Worm (Caenorhabditis elegans): ENCODE results near the gene inpp-1.

The inpp-1 gene

DNA sequence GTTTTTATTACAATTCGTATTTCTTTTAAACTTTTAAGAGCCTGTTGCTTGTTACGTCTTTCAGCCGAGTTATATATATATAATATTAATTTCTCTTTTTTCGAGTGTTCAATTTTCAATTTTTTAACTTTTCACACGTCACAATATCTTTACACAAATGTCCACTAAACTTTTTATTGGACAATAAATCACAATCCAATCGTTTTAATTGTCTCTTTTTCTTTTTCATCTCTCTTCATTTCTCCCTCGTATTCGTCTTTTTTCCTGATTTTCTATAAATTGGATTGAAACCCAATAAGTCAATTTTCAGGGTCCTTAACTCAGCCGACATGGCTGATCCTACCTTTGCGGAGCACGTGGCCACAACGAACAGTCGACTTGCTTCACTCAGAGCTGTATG lies 38.4 kb upstream of the inpp-1 start, which contains the start of gene miz-1:
Gene miz-1, plus strand, starts transcription at position 301 of the 400 bp plus-strand sequence.
- TF ChIP-seq nhr-76 (tag; optimal IDR thresholded peaks at IDR 0.05), result no peak
- no peak for TF ChIP-seq hlh-1 (tag; optimal IDR thresholded peaks at IDR 0.05)
- TF ChIP-seq mep-1 (tag; optimal IDR thresholded peaks at IDR 0.05), result no peak
- TF ChIP-seq elt-3 (tag; optimal IDR thresholded peaks at IDR 0.05), result no peak

- peak; percentile 85 for TF ChIP-seq pha-4 (tag; optimal IDR thresholded peaks at IDR 0.05)
- TF ChIP-seq cnd-1 (tag; optimal IDR thresholded peaks at IDR 0.05), result no peak
- TF ChIP-seq M03D4.4 (tag; optimal IDR thresholded peaks at IDR 0.05), result no peak
- TF ChIP-seq mab-5 (tag; optimal IDR thresholded peaks at IDR 0.05), result no peak
- no peak for TF ChIP-seq nhr-12 (tag; optimal IDR thresholded peaks at IDR 0.05)
- TF ChIP-seq flh-1 (GFP tag; optimal IDR thresholded peaks at IDR 0.05), result no peak
- no peak for TF ChIP-seq mls-2 (tag; optimal IDR thresholded peaks at IDR 0.05)
- no peak for TF ChIP-seq unc-62 (GFP tag; optimal IDR thresholded peaks at IDR 0.05)
- TF ChIP-seq ham-2 (GFP tag; optimal IDR thresholded peaks at IDR 0.05), result no peak
These were observed 37.7 kb upstream of the inpp-1 start for ce11 chrIV:10811388-10811787.

DNA sequence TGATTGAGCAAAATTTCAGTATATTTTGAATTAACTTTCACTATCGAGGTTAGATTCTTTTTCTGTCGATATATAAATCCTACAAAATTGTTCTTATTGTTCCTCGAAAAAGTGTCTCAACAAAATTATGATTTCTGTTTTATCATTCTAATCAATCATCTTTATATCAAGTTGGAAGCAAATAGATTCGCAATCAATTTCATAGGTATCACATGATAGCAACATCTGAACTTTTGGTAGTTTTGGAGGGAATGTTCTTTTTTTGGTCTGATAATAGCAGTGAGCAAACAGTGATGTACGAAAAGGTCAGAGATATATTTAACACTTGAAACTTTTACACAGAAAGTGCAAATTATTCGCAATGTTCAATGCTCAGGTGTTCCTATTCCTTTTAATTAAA lies 37.1 kb upstream of the inpp-1 start:
- TF ChIP-seq unc-62 (GFP tag; optimal IDR thresholded peaks at IDR 0.05) (no peak), ham-2 (GFP tag; optimal IDR thresholded peaks at IDR 0.05) (no peak), M03D4.4 (tag; optimal IDR thresholded peaks at IDR 0.05) (no peak), ceh-83 (GFP tag; optimal IDR thresholded peaks at IDR 0.05) (no peak), bed-3 (GFP tag; optimal IDR thresholded peaks at IDR 0.05) (no peak), blmp-1 (tag; optimal IDR thresholded peaks at IDR 0.05) (no peak), elt-1 (tag; optimal IDR thresholded peaks at IDR 0.05; ENCODE audit: borderline replicate concordance, insufficient read depth) (no peak)

ce11 chrIV:10803973-10804372 lies 30.3 kb upstream of the inpp-1 start:
- TF ChIP-seq ham-2 (GFP tag; optimal IDR thresholded peaks at IDR 0.05) (no peak), elt-3 (tag; optimal IDR thresholded peaks at IDR 0.05) (no peak), M03D4.4 (tag; optimal IDR thresholded peaks at IDR 0.05) (no peak), elt-1 (tag; optimal IDR thresholded peaks at IDR 0.05; ENCODE audit: borderline replicate concordance, insufficient read depth) (no peak), unc-120 (tag; optimal IDR thresholded peaks at IDR 0.05; ENCODE audit: poor library complexity, severe bottlenecking) (no peak), flh-1 (GFP tag; optimal IDR thresholded peaks at IDR 0.05) (no peak), hlh-1 (tag; optimal IDR thresholded peaks at IDR 0.05) (no peak), snpc-4 (tag; optimal IDR thresholded peaks at IDR 0.05) (no peak), nhr-2 (tag; optimal IDR thresholded peaks at IDR 0.05) (no peak), lsy-2 (tag; optimal IDR thresholded peaks at IDR 0.05) (no peak), nhr-76 (tag; optimal IDR thresholded peaks at IDR 0.05) (no peak), drap-1 (GFP tag; optimal IDR thresholded peaks at IDR 0.05) (no peak), unc-39 (tag; optimal IDR thresholded peaks at IDR 0.05) (no peak), nhr-12 (tag; optimal IDR thresholded peaks at IDR 0.05) (no peak)

- TF ChIP-seq lsy-2 (tag; optimal IDR thresholded peaks at IDR 0.05) (no peak), lin-13 (tag; optimal IDR thresholded peaks at IDR 0.05) (no peak), nhr-237 (tag; optimal IDR thresholded peaks at IDR 0.05) (no peak), ztf-11 (tag; optimal IDR thresholded peaks at IDR 0.05) (no peak), nhr-12 (tag; optimal IDR thresholded peaks at IDR 0.05) (no peak), hlh-1 (tag; optimal IDR thresholded peaks at IDR 0.05) (no peak), mab-5 (tag; optimal IDR thresholded peaks at IDR 0.05) (no peak)
These were observed 25.6 kb upstream of the inpp-1 start, which contains the start of gene zipt-2.1 for ce11 chrIV:10799354-10799753. TSS of gene zipt-2.1 (plus strand) at chrIV:10799654.

DNA sequence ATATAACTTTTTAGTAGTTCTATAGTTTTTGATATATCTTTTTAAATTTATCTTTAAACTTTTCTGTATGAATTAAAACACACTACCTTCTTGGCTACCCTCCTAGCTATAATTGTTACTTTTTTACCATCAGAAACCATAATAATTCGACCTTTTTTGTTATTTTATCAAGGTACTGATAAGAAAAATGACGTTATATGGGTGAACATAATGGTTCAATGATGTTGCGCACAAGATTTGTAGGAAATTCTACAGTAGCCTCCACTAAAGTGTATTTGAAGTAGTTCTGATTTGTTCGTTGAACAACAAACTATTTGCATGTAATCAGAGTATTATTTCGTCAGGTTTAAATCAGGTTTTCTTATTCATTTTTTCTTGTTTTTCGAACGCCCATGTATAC lies 24.9 kb upstream of the inpp-1 start:
- TF ChIP-seq elt-3 (tag; optimal IDR thresholded peaks at IDR 0.05), result no peak
- TF ChIP-seq lsy-2 (tag; optimal IDR thresholded peaks at IDR 0.05), result no peak
- TF ChIP-seq nhr-76 (tag; optimal IDR thresholded peaks at IDR 0.05), result no peak
- TF ChIP-seq ham-2 (GFP tag; optimal IDR thresholded peaks at IDR 0.05), result no peak
- no peak for TF ChIP-seq ceh-43 (GFP tag; optimal IDR thresholded peaks at IDR 0.05)
- TF ChIP-seq snpc-4 (tag; optimal IDR thresholded peaks at IDR 0.05), result no peak
- no peak for TF ChIP-seq nhr-28 (tag; optimal IDR thresholded peaks at IDR 0.05)
- no peak for TF ChIP-seq pha-4 (tag; optimal IDR thresholded peaks at IDR 0.05)
- TF ChIP-seq unc-120 (tag; optimal IDR thresholded peaks at IDR 0.05; ENCODE audit: poor library complexity, severe bottlenecking), result no peak
- no peak for TF ChIP-seq unc-39 (tag; optimal IDR thresholded peaks at IDR 0.05)
- no peak for TF ChIP-seq sptf-1 (tag; optimal IDR thresholded peaks at IDR 0.05)
- TF ChIP-seq tbx-8 (GFP tag; optimal IDR thresholded peaks at IDR 0.05), result no peak
- TF ChIP-seq M03D4.4 (tag; optimal IDR thresholded peaks at IDR 0.05), result no peak
- TF ChIP-seq elt-1 (tag; optimal IDR thresholded peaks at IDR 0.05; ENCODE audit: borderline replicate concordance, insufficient read depth), result no peak
- no peak for TF ChIP-seq blmp-1 (tag; optimal IDR thresholded peaks at IDR 0.05)
- TF ChIP-seq nhr-12 (tag; optimal IDR thresholded peaks at IDR 0.05), result no peak
- no peak for TF ChIP-seq lin-32 (GFP tag; optimal IDR thresholded peaks at IDR 0.05)
- no peak for TF ChIP-seq drap-1 (GFP tag; optimal IDR thresholded peaks at IDR 0.05)

Data from whole organism, mixed stage, embryonic.